Fruit fly (Drosophila melanogaster): ENCODE measurements around the gene CG11619.

DNA sequence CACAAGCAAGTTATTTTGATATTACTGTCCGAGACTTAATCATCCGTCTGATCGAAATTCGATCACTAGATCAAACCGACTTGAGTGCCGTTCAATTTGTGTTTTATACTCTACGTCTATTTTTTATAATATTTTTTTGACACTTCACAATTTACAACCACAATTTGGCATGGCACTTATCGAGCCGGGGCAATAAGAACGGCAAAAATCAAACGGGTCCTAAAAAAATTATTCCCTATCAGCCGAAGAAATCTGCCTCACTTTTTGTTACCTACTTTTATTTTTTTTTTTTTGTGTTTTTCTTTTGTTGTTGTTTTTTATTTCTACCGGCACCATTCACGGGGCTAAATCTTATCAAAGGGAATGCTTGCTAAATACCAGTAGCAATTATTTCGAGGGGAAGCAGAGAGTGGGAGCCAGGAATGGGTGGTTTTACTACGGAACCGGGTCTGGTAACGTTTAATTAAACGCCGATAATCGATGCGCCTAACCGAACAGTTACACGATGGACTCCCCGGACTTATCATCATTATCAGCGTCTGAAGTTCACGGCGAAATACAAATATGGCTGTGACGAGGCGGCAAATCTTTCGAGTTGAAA, 27.4 kb upstream of the CG11619 start:
- TF ChIP-seq CG8478 (optimal IDR thresholded peaks at IDR 0.05) (no peak), CTCF (optimal IDR thresholded peaks at IDR 0.05) (no peak)
